Fruit fly (Drosophila melanogaster) whole organism: ENCODE measurements around the gene CG8927.

Experiments used
- CG8478 ChIP-seq: fragments of >200 bp; optimal IDR thresholded peaks from 2 replicates; lab custom pipeline; 2018; ENCODE audit warnings: inconsistent platforms
- Dll ChIP-seq: fragments of >200 bp; optimal IDR thresholded peaks from 2 replicates; lab custom pipeline; 2017
- EcR ChIP-seq, 2 experiments: fragments of >200 bp; optimal IDR thresholded peaks; 2 replicates each; lab custom pipeline; 2017; ENCODE audit warnings: missing biosample characterization in 2 of 2, missing genetic modification characterization in 2 of 2, missing genetic modification reagents in 2 of 2
- pan ChIP-seq: fragments of >200 bp; optimal IDR thresholded peaks from 2 replicates; lab custom pipeline; 2017
- psq ChIP-seq: fragments of >200 bp; optimal IDR thresholded peaks from 2 replicates; lab custom pipeline; 2017
- usp ChIP-seq: fragments of >200 bp; optimal IDR thresholded peaks from 2 replicates; lab custom pipeline; 2017; ENCODE audit warnings: missing biosample characterization, missing genetic modification characterization, mixed read lengths

Gene CG8927

DNA sequence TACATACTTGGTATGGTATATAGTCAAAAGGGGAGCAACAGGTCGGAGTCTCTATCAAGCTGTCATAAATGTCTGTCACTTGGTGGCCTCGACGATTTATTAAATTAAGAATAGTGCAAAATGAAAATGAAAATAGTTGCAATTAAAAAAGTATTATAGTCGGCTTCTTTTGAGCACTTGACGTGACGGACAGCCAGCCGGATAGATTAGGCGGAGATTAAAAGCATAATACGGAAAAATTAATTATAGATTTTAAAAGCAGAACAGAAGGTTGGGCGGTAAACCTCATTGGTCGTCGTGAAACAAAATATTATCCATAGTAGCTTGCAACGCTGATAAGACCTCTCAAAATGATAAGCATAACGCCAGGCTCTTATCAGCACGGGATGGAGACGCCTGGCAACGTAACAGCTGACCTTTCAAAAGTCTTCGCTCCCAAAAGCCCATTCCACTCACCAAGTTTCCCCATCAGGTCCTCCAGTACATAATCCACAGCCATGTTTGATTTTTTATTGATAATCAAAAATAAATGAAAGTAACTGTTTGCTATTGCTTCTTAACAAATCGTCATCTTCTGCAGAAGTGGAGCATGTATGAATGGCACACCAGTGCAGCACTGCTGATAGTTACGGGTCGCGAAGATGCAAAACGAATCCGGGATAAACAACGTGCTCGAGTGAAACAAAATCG lies 21.7 kb downstream of the CG8927 start:
- TF ChIP-seq Dll (no peak), psq (lab: Kevin White, UChicago) (no peak), pan (no peak), EcR (GFP tag; optimal IDR thresholded peaks at IDR 0.05; lab: Kevin White, UChicago) (no peak), usp (GFP tag; lab: Kevin White, UChicago) (no peak), CG8478 (lab: Kevin White, UChicago) (no peak)

DNA sequence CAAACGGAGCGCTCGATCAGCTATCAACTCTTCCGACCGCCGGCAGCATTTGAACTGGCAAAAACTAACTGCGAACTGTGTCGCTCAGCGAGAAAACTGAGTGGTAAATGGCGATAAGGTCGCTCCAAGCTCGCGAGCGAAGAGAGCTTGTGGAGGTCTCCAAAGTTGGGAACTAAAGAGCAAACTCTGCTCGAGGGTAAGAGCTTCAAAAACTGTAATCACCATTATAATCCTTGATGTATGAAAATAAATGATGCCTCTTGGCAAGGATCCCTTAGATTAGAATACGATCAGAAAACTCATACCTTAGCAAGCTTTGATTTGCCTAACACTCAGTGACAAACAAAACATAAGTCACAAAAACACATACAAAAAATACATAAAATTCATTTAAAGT lies 22.2 kb downstream of the CG8927 start, which contains the start of the genes CG6126 and CG31287:
TSS of gene CG6126 (minus strand) at position 59 of the 397 bp plus-strand sequence.
TSS of gene CG31287 (plus strand) at position 347 of the 397 bp plus-strand sequence.
- TF ChIP-seq pan (no peak), EcR (GFP tag; optimal IDR thresholded peaks at IDR 0.05; lab: Kevin White, UChicago) (no peak)

DNA sequence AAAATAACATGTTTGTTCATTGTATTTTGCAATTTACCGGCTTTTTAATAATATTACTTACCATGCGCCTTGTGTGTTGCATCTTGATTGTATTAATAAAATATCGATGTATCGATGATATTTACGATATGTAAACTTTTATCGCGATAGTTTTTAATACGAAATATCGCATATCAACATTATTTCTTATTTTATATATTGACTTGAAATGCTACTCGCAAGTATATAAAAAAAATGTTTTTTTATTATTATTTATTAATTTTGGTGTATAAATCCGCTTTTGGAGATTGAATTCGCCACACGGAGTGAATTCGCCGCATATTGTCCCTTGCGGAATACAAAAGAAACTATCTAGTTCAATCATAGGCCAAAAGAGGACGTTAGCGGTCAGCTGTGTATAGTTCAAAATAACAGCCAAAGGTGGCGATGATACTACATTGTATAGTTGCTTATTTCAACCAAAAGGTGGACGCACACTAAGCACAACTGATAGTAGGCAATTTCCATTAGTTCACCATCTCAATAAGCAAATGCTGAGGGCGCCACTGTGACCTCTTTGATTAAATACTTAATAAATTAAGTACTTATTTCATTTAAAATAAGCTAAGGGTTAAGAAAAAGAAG lies 24.4 kb downstream of the CG8927 start, which contains the start of gene mtSSB:
TSS of gene mtSSB (minus strand) at position 96 of the 624 bp plus-strand sequence.
- no peak for TF ChIP-seq psq (lab: Kevin White, UChicago)
- TF ChIP-seq CG8478 (lab: Kevin White, UChicago): peak; percentile 5

DNA sequence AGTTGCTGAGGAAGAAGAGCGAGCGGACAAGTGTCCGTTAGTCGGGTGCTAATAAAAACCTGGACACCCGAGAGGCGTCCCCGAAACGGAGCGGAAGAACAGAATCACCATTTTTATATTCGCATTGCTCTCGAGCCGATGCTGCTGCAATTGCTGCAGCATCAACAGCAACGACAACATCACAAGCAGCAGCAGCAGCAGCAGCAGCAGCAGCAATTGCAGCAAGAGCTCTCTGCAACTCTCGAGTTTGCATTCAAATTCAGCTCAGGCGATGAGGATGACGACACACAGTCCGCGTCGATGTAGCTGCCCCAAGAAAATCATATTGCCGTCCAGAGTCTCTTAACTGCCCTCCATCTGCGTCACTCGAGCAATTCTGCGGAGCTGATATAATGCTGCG lies 25.3 kb downstream of the CG8927 start:
- no peak for TF ChIP-seq EcR (GFP tag; optimal IDR thresholded peaks at IDR 0.05; lab: Kevin White, UChicago)
- no peak for TF ChIP-seq Dll
- no peak for TF ChIP-seq pan
- no peak for TF ChIP-seq CG8478 (lab: Kevin White, UChicago)
- no peak for TF ChIP-seq psq (lab: Kevin White, UChicago)
- TF ChIP-seq usp (GFP tag; lab: Kevin White, UChicago): no peak

DNA sequence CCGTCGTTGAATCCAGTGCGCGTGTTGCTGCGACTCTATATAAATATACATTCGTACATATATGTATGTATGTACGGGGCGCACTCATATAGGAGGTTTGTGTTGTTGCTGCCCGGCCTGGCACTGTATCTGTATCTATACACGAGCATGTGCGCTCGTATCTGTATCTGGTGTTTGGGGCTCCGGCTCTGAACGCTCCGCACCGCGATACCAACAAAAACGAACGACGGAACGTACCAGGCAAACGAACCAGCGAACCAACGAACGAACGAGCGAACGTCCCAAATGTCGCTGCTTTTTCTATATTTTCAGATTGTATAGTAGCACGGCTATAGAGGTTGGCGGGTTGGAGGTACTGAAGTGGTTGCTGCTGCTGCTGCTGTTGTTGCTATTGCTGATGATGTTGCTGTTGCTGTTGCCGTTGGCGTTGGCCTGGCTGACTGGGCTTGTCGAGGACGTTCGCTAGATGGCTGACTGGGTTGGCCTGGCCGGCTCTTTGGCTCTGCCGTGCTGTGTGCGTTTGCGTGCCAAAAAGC lies 26.3 kb downstream of the CG8927 start:
- TF ChIP-seq CG8478 (lab: Kevin White, UChicago) (no peak), EcR (GFP tag; optimal IDR thresholded peaks at IDR 0.05; lab: Kevin White, UChicago) (peak in 1 of 2 experiments; percentile 41)

DNA sequence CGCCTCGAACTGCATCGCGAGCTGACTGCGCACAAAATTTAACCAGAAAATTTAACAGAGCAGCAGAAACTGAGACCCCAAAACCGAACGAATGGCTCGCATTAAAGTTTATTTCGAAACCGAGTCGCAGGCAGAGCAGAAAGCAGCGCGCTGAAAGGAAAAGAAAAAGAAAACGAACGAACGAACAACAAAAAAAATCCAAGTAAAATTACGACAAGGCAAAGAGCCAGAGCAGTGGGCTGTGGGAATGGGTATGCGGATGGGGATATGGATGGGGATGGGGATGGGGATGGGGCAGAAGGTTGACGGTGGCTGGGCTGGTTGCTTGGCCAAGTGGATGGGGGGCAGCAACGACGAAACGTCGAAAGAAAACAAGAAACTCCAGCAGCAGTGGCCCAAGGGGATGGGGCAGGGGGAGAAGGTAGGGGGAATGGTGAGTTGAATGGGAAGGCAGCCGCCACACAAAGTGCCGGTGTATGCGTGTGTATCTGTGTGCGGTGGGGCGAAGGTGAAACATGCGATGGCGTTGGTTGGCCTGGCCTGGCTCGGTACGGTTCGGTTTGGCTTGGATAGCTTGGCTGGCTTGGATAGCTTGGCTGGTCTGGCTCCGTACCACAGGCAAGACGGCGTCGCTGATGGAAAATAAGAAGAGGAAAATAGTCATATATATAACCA lies 27.4 kb downstream of the CG8927 start:
- TF ChIP-seq EcR (GFP tag; optimal IDR thresholded peaks at IDR 0.05; lab: Kevin White, UChicago) (peak in 1 of 2 experiments; percentile 19), Dll (no peak), usp (GFP tag; lab: Kevin White, UChicago) (no peak)

DNA sequence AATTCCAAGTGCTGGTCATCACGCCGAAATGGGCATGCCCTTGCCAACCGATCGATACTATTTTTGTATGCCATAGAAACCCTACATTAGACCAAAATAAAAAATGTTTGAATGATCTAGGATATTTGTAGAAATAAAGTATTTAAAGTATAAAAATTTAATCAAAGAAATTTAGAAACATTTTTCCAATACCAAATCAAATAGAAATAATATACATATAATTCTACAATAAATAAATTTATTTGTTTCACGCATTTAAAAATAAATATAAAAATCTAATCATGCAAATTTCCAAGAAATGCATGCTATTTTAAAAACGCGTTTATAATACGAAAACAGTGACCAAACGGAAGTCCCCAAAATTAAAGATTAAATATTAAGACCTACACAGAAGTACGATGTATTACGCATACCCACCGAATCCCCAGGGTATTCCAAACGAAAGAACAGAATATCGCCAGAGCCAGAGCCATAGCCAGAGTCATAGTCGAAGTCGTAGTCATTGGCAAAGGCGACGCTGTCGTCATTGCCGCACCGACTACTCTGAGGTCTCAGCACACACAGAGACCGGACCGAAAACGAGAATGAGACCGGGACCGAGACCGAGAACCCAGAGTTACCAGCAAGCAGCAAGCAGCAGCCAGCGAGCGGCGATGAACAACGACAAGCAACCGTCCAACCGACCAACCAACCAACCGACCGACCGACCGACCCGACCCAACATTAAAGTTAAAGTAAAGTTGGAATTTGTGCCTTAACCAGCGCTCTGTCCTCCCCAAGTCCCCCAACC lies 28.3 kb downstream of the CG8927 start:
- TF ChIP-seq EcR (GFP tag; optimal IDR thresholded peaks at IDR 0.05; lab: Kevin White, UChicago): no peak
- peak; percentile 70 for TF ChIP-seq pan

DNA sequence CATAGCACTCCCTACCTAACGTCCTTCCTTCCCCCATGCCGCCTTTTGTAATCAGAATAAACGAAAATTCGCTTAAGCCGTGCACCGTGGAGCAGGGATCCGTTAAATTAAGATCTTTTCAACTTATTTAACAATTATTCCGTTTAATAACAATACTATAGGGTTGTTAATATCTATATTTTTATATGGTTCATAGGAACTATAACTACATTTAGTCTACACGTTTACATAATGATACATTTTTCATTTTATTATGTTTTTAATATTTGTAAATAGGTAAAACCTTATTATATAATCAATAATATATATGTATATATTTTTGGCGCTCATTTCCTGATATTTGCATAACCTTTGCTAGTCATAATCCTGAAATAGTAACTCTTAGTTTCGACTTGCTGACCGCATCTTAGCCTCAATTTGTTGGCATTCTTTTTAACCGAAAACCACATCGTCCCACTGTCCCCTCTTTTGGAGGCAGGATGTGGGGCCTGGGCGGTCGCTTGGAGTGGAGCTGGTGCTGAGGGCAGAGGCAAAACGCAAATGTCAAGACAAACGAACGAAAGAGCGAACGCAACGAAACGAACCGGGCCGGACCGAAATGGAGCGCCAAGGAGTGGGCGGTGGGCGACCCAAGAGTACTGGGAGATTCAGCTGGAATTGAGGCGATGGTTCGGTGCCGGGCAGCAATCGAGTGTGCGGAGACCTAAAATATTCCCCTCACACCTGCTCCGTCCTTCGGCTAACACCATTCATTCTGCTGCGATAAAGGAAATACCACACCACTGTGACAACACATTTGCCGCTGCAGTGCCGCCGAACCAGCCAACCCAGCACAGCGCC lies 29.1 kb downstream of the CG8927 start:
- no peak for TF ChIP-seq usp (GFP tag; lab: Kevin White, UChicago)
- no peak for TF ChIP-seq psq (lab: Kevin White, UChicago)
- TF ChIP-seq Dll: peak; percentile 23
- no peak for TF ChIP-seq CG8478 (lab: Kevin White, UChicago)
- TF ChIP-seq EcR (GFP tag; optimal IDR thresholded peaks at IDR 0.05; lab: Kevin White, UChicago): no peak
- no peak for TF ChIP-seq pan

DNA sequence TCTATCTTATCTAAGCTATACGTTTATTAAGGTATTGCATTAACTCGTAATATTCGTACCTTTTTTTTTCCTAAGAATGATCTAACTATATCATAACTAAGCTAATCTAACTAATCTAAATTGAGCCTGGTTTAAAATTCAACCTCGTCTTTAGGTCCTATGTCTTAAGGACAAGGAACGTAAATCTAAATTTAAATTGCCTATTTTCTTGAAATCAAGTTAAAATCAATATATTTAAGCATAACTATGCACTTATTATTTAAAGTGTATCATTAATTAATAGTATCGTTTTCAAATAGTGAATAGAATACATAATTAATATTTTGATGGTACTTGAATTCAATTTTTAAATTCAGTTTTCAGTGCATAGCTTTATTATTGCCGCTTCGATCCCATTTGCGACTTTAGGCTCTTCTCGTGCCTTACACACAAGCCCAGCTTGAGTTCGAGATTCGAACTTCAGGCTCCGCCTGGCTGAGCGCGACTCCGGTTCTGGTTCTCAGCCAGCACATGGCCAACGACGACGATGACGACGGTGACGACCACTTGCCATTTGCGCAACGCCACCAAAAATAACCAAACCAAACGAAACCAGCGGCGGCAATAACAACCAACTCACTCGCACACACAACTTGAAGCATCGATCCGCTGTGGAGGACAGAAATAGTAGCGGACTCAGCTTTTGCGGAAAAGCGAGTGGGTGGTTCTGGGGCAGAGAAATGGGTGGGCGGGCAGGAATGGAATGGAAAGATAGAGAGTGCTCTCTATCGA lies 30.2 kb downstream of the CG8927 start:
- no peak for TF ChIP-seq CG8478 (lab: Kevin White, UChicago)
- TF ChIP-seq usp (GFP tag; lab: Kevin White, UChicago): no peak
- no peak for TF ChIP-seq EcR (GFP tag; optimal IDR thresholded peaks at IDR 0.05; lab: Kevin White, UChicago)
- TF ChIP-seq pan: no peak
- no peak for TF ChIP-seq Dll
- no peak for TF ChIP-seq psq (lab: Kevin White, UChicago)

DNA sequence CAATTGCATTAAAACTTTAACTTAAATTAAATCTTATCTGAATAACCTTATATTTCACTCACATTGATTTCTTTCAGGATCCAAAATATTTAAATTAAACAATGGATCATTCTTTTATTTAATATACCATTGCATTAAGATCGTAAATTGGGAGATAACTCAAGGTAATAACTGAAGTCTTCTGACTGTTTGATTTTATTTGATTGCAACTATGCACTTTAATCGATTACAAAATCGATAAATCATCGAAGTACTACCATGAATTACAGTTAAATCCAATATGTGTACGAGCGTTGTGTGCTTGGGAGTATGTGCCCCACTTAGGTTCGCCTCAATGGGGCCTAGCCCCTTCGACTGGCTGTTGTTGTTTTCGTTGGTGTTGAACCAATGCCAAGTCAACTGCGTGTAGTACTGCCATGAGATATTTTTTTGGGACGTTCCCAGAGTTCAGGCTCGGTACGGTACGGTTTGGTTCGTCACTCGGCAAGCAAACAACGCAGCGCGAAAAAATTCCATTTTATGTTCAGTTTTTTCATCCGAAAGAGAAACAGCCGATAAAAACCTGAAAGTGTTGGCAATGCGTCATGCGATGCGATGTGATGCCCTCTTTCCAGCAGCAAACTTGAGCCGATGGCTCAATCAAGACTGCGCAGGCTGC lies 31.2 kb downstream of the CG8927 start:
- TF ChIP-seq CG8478 (lab: Kevin White, UChicago) (no peak), Dll (no peak), pan (no peak), EcR (GFP tag; optimal IDR thresholded peaks at IDR 0.05; lab: Kevin White, UChicago) (no peak)
